Fruit fly (Drosophila melanogaster) whole organism: ENCODE results near the gene Mcr.

ENCODE experiments used
- pan ChIP-seq: fragments of >200 bp; optimal IDR thresholded peaks from 2 replicates; lab custom pipeline; 2017
- usp ChIP-seq: fragments of >200 bp; optimal IDR thresholded peaks from 2 replicates; lab custom pipeline; 2017; ENCODE audit warnings: missing biosample characterization, missing genetic modification characterization, mixed read lengths

- no peak for TF ChIP-seq usp (GFP tag; lab: Kevin White, UChicago)
- TF ChIP-seq pan (lab: Kevin White, UChicago): no peak
Measured at dm6 chr2L:8030693-8031210, 52.0 kb downstream of the Mcr start, which contains the start of gene Cka.
